Worm (Caenorhabditis elegans) whole organism, L4 larva: ENCODE measurements around the gene crls-1.

Source experiments
- F49E8.2 ChIP-seq: sonication (generic microtip); optimal IDR thresholded peaks from 2 replicates; lab custom pipeline; 2016; ENCODE audit warnings: missing compliant biosample characterization, mild to moderate bottlenecking, missing genetic modification characterization, borderline replicate concordance
- dpl-1 ChIP-seq: fragments of 150-350 bp; optimal IDR thresholded peaks from 2 replicates; lab custom pipeline; 2014; ENCODE audit warnings: missing biosample characterization, missing genetic modification reagents, missing genetic modification characterization
- dve-1 ChIP-seq: sonication (generic microtip); optimal IDR thresholded peaks from 2 replicates; lab custom pipeline; 2017; ENCODE audit warnings: antibody characterized with exemption, mild to moderate bottlenecking, missing genetic modification characterization, missing compliant biosample characterization; ENCODE audit not compliant: insufficient read depth
- fos-1 ChIP-seq: fragments of 150-350 bp; optimal IDR thresholded peaks from 2 replicates; lab custom pipeline; 2014; ENCODE audit warnings: missing biosample characterization, missing genetic modification characterization
- nhr-111 ChIP-seq: fragments of 200-800 bp; sonication (Bioruptor generic); optimal IDR thresholded peaks from 2 replicates; lab custom pipeline; 2018; ENCODE audit warnings: mild to moderate bottlenecking, missing genetic modification characterization, missing compliant biosample characterization
- unc-130 ChIP-seq: sonication (generic microtip); optimal IDR thresholded peaks from 2 replicates; lab custom pipeline; 2016; ENCODE audit warnings: missing genetic modification reagents, missing genetic modification characterization, missing compliant biosample characterization
- unc-62 ChIP-seq, 3 experiments: fragments of 150-350 bp in 1 of 3; sonication (generic microtip); optimal IDR thresholded peaks in 2 of 3; peaks in 1 of 3; 1 replicate in 1 of 3; 2 replicates in 2 of 3; lab custom pipeline; 2014 to 2017; ENCODE audit warnings: missing biosample characterization in 3 of 3, missing genetic modification characterization in 3 of 3, missing genetic modification reagents in 3 of 3, missing genotype in 1 of 3

DNA sequence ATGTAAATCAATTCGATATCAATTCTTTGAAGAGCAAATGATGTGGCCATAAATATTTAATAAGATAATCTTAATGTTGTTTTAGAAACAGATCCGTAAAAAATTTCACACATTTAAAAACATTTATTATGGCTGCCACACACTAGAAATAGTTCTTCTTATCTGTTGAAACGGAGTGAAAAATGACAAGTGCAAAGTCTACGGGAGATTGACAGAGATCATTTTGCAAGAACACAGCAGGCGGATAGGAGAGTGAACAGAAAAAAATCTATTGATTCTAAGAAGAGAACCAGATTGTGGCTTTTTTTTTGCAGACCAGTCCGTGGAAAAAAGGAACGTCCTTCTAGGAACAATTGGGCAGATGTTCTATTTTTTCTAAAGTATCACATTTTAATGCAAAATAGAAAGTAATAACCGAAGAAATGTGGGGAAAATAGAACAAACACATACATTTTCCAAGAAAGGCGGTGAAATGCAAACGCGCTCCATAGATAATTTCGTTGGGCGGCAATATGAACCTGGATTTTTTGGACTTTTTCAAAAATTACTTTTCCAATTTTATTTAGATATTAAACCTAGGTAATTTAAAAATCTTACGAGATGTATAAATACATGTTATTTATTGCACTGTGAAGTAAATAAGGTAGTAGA, 8.0 kb downstream of the crls-1 start:
- no peak for TF ChIP-seq F49E8.2 (tag; lab: Kevin White, UChicago)
- no peak for TF ChIP-seq unc-130 (GFP tag; lab: Kevin White, UChicago)
- no peak for TF ChIP-seq nhr-111
- peak in 1 of 2 experiments; percentile 87 for TF ChIP-seq unc-62 (GFP tag; optimal IDR thresholded peaks at IDR 0.05 in 1 of 2; lab: Kevin White, UChicago)
- no peak for TF ChIP-seq unc-62 (tag; optimal IDR thresholded peaks at IDR 0.05; lab: Kevin White, UChicago)
- no peak for TF ChIP-seq fos-1 (tag; lab: Kevin White, UChicago)
- TF ChIP-seq dve-1 (tag; lab: Kevin White, UChicago) = peak; percentile 27
- TF ChIP-seq dpl-1 (GFP tag; lab: Kevin White, UChicago) = peak; percentile 70
